Worm (Caenorhabditis elegans) whole organism, early embryonic: Measurements from ENCODE around the gene mdt-11.

Experiments
- B0310.2 ChIP-seq: sonication (generic microtip); optimal IDR thresholded peaks from 2 replicates; lab custom pipeline; 2016; ENCODE audit warnings: mild to moderate bottlenecking, missing genetic modification characterization, missing compliant biosample characterization
- F13C5.2 ChIP-seq: sonication (generic microtip); optimal IDR thresholded peaks from 2 replicates; lab custom pipeline; 2017; ENCODE audit warnings: mild to moderate bottlenecking, missing genetic modification characterization, inconsistent platforms, missing compliant biosample characterization
- aly-1 ChIP-seq: sonication (generic microtip); optimal IDR thresholded peaks from 2 replicates; lab custom pipeline; 2016; ENCODE audit warnings: missing genetic modification characterization, missing compliant biosample characterization
- ama-1 ChIP-seq: fragments of 150-350 bp; optimal IDR thresholded peaks from 2 replicates; lab custom pipeline; 2014
- ceh-13 ChIP-seq: fragments of 200-800 bp; sonication (Bioruptor generic); optimal IDR thresholded peaks from 2 replicates; lab custom pipeline; 2018; ENCODE audit warnings: mild to moderate bottlenecking, missing genetic modification characterization, missing compliant biosample characterization
- ceh-36 ChIP-seq: sonication (generic microtip); optimal IDR thresholded peaks from 2 replicates; lab custom pipeline; 2016; ENCODE audit warnings: missing genetic modification characterization, inconsistent platforms, missing compliant biosample characterization
- ets-7 ChIP-seq: sonication (generic microtip); optimal IDR thresholded peaks from 2 replicates; lab custom pipeline; 2016; ENCODE audit warnings: missing genotype, missing genetic modification characterization, missing compliant biosample characterization
- flt-1 ChIP-seq: fragments of 200-800 bp; sonication (Bioruptor generic); IDR thresholded peaks from 2 replicates; pipeline ENCODE4 v1.3.6; 2022; ENCODE audit warnings: missing genetic modification characterization, missing compliant biosample characterization
- hmbx-1 ChIP-seq: sonication (generic microtip); optimal IDR thresholded peaks from 2 replicates; lab custom pipeline; 2016; ENCODE audit warnings: mild to moderate bottlenecking, missing genetic modification characterization, missing compliant biosample characterization
- hmg-4 ChIP-seq: fragments of 200-800 bp; sonication (Bioruptor generic); optimal IDR thresholded peaks from 2 replicates; lab custom pipeline; 2018; ENCODE audit warnings: mild to moderate bottlenecking, missing genetic modification characterization, missing compliant biosample characterization
- hnd-1 ChIP-seq: sonication (generic microtip); optimal IDR thresholded peaks from 2 replicates; lab custom pipeline; 2016; ENCODE audit warnings: missing genetic modification characterization, missing compliant biosample characterization
- pes-1 ChIP-seq: fragments of 200-800 bp; sonication (Bioruptor generic); IDR thresholded peaks from 2 replicates; pipeline ENCODE4 v1.3.6; 2022; ENCODE audit warnings: missing genetic modification reagents, missing genetic modification characterization, missing compliant biosample characterization
- scrt-1 ChIP-seq: fragments of 200-800 bp; sonication (Bioruptor generic); IDR thresholded peaks from 2 replicates; pipeline ENCODE4 v1.3.6; 2022; ENCODE audit warnings: missing genetic modification characterization, missing compliant biosample characterization
- sea-1 ChIP-seq: fragments of 200-800 bp; sonication (Bioruptor generic); conservative IDR thresholded peaks from 2 replicates; pipeline ENCODE4 v1.3.6; 2022; ENCODE audit warnings: missing genetic modification characterization, missing compliant biosample characterization
- tbx-11 ChIP-seq: fragments of 200-800 bp; sonication (Bioruptor generic); IDR thresholded peaks from 2 replicates; pipeline ENCODE4 v1.3.6; 2022; ENCODE audit warnings: missing genetic modification characterization, missing compliant biosample characterization
- tbx-37 ChIP-seq: fragments of 200-800 bp; sonication (Bioruptor generic); conservative IDR thresholded peaks from 2 replicates; pipeline ENCODE4 v1.3.6; 2022; ENCODE audit warnings: missing genetic modification reagents, missing genetic modification characterization, missing compliant biosample characterization
- tra-4 ChIP-seq: sonication (generic microtip); optimal IDR thresholded peaks from 2 replicates; lab custom pipeline; 2017; ENCODE audit warnings: missing genetic modification characterization, missing compliant biosample characterization

mdt-11 gene

DNA sequence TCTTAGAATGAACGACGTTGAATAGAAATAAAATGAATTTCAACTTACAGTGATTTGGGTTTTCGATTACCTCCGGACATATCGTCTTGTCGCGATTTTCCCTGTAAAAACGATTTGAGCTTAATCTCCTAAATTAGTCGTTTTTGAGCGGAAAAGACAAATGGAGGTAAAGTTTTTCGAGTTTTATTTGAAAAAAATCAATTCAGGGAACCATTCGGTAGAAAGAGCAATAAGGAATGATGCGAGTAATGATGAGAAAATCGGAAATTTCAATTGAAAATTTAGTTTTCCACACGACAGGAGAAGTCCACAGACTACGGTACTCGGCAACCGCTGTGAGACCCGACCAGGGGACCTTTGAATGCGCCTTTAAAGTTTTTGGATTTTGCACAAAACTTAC lies 18.8 kb upstream of the mdt-11 start, which contains the start of gene R144.10:
Gene R144.10, minus strand, starts transcription at position 101 of the 400 bp plus-strand sequence.
- TF ChIP-seq ceh-13 (GFP tag; lab: Kevin White, UChicago) (no peak), B0310.2 (tag; lab: Kevin White, UChicago) (no peak), hmg-4 (GFP tag; lab: Kevin White, UChicago) (no peak), tra-4 (tag; lab: Kevin White, UChicago) (no peak), flt-1 (GFP tag; lab: Robert Waterston, UW) (no peak), pes-1 (GFP tag; lab: Robert Waterston, UW) (no peak), hnd-1 (tag; lab: Kevin White, UChicago) (no peak), hmbx-1 (tag; lab: Kevin White, UChicago) (no peak), sea-1 (GFP tag; lab: Robert Waterston, UW) (no peak), scrt-1 (no peak), F13C5.2 (tag; lab: Kevin White, UChicago) (no peak), aly-1 (no peak), ets-7 (no peak), ceh-36 (tag; lab: Kevin White, UChicago) (no peak), ama-1 (lab: Kevin White, UChicago) (no peak)

DNA sequence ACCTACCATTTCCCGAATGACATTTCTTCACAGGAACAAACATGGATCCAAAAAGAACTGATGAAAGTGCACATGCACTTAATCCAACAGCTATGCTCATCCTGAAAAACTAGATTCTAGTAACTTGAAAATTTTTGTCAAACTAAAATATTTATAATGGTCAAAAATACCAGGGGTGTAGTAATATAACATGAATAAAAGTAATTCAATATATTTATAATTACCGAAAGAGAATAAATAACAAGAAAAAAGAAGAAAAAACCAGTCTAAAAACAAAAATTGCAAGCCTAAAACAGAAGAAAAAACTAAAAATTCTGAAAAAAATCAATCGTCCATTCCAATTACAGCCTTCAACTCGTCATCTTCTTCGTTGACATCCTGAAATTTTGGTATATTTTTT lies 16.4 kb upstream of the mdt-11 start, which contains the start of gene R144.6:
Gene R144.6, minus strand, starts transcription at position 101 of the 400 bp plus-strand sequence.
- no peak for TF ChIP-seq aly-1
- no peak for TF ChIP-seq pes-1 (GFP tag; lab: Robert Waterston, UW)
- TF ChIP-seq hnd-1 (tag; lab: Kevin White, UChicago), result no peak
- no peak for TF ChIP-seq scrt-1
- TF ChIP-seq hmg-4 (GFP tag; lab: Kevin White, UChicago), result no peak

DNA sequence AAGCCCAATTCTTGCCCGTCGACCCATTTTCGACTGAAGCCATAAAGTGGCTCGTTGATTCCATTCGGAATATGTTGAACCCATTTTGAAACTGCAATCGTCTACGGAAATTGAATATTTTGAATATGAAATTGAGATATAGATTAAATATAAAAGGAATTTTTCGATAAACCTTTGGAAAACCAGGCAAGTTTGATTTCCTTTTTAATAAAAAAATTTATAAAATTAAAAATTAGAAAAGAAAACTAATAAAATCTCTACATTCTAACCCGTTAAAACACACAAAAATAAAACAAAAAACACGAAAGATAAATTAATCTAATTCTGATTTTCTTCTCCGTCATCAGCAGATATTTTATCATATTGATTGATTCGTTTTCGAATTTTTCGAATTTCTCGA lies 14.1 kb upstream of the mdt-11 start, which contains the start of gene R144.12:
Gene R144.12, minus strand, starts transcription at position 101 of the 400 bp plus-strand sequence.
- TF ChIP-seq hmg-4 (GFP tag; lab: Kevin White, UChicago) (no peak), scrt-1 (no peak), hmbx-1 (tag; lab: Kevin White, UChicago) (no peak), ama-1 (lab: Kevin White, UChicago) (no peak), ceh-36 (tag; lab: Kevin White, UChicago) (no peak), tbx-11 (GFP tag; lab: Robert Waterston, UW) (no peak), B0310.2 (tag; lab: Kevin White, UChicago) (no peak), aly-1 (no peak), ceh-13 (GFP tag; lab: Kevin White, UChicago) (no peak), sea-1 (GFP tag; lab: Robert Waterston, UW) (no peak), ets-7 (no peak), flt-1 (GFP tag; lab: Robert Waterston, UW) (no peak), tra-4 (tag; lab: Kevin White, UChicago) (no peak), hnd-1 (tag; lab: Kevin White, UChicago) (no peak)

DNA sequence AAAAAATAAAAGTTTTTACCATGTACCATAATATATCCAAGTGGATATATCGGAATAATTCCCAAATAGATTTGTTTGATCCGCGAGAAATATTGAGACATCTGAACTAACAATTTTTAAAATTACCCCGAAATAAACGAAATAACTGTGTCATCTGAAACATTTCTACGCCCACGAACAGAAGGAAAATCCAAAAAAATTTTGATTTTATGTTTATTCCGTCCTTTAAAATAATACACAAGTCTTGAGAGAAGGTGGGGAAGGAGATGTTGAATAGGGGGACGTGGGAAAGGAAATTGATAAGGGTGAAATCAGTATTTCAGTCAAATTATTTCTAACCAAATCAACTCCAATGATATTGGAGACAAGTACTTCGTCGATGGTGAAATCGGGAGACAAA lies 12.3 kb upstream of the mdt-11 start, which contains the start of gene R144.11:
Gene R144.11, minus strand, starts transcription at position 101 of the 400 bp plus-strand sequence.
- no peak for TF ChIP-seq flt-1 (GFP tag; lab: Robert Waterston, UW)
- no peak for TF ChIP-seq sea-1 (GFP tag; lab: Robert Waterston, UW)
- TF ChIP-seq aly-1, result no peak
- no peak for TF ChIP-seq ama-1 (lab: Kevin White, UChicago)
- no peak for TF ChIP-seq pes-1 (GFP tag; lab: Robert Waterston, UW)
- no peak for TF ChIP-seq hmg-4 (GFP tag; lab: Kevin White, UChicago)
- no peak for TF ChIP-seq hnd-1 (tag; lab: Kevin White, UChicago)
- TF ChIP-seq tbx-37 (GFP tag; lab: Robert Waterston, UW), result no peak
- no peak for TF ChIP-seq tra-4 (tag; lab: Kevin White, UChicago)
- no peak for TF ChIP-seq F13C5.2 (tag; lab: Kevin White, UChicago)
- TF ChIP-seq hmbx-1 (tag; lab: Kevin White, UChicago), result no peak
- TF ChIP-seq ceh-13 (GFP tag; lab: Kevin White, UChicago), result no peak
- no peak for TF ChIP-seq ets-7
- TF ChIP-seq tbx-11 (GFP tag; lab: Robert Waterston, UW), result no peak
- no peak for TF ChIP-seq B0310.2 (tag; lab: Kevin White, UChicago)

DNA sequence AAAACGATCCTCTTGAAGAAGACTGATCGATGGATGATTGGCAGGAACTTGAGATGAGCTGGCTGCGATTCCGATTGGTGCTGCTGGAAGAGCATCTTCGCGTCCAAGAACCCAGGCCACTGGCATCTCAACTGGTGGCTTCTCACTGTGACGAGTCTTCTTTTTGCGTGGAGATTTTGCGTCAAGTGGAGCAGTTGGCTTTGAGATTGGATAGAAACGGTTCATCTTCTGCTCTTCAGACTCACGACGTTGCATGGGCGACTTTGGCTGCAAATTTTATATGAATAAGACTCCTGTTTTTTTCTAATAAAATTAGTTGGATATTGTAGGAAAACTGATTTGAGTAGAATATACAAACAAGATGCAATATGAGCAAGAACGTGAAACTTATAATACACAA lies 10.3 kb upstream of the mdt-11 start:
- TF ChIP-seq ama-1 (lab: Kevin White, UChicago) (no peak), hmg-4 (GFP tag; lab: Kevin White, UChicago) (no peak), F13C5.2 (tag; lab: Kevin White, UChicago) (no peak), pes-1 (GFP tag; lab: Robert Waterston, UW) (no peak), hmbx-1 (tag; lab: Kevin White, UChicago) (no peak), flt-1 (GFP tag; lab: Robert Waterston, UW) (no peak), ceh-36 (tag; lab: Kevin White, UChicago) (no peak), ets-7 (no peak), tbx-37 (GFP tag; lab: Robert Waterston, UW) (no peak), aly-1 (no peak), B0310.2 (tag; lab: Kevin White, UChicago) (no peak), ceh-13 (GFP tag; lab: Kevin White, UChicago) (no peak), tra-4 (tag; lab: Kevin White, UChicago) (no peak), hnd-1 (tag; lab: Kevin White, UChicago) (no peak)

DNA sequence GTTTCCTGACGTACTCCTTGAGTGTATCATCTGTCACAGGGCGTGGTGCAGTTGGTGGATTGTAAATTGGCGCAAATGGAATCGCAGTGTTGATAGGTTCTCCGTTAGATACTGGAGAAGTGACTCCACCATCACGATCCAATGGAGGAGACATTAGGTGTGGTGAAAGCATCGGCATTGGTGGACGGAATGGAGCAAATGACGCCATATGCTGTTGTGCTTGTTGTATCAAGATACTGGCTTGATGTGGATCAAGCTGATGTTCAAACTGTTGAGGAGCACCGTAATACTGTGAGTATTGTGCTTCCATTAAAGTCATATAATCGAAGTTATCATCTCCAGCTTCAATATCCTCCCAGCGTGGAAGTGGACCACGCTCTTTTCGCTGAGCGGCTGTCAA lies 8.6 kb upstream of the mdt-11 start:
- TF ChIP-seq hmg-4 (GFP tag; lab: Kevin White, UChicago) (no peak), ceh-36 (tag; lab: Kevin White, UChicago) (no peak), pes-1 (GFP tag; lab: Robert Waterston, UW) (no peak), ama-1 (lab: Kevin White, UChicago) (no peak), B0310.2 (tag; lab: Kevin White, UChicago) (no peak), flt-1 (GFP tag; lab: Robert Waterston, UW) (no peak)

DNA sequence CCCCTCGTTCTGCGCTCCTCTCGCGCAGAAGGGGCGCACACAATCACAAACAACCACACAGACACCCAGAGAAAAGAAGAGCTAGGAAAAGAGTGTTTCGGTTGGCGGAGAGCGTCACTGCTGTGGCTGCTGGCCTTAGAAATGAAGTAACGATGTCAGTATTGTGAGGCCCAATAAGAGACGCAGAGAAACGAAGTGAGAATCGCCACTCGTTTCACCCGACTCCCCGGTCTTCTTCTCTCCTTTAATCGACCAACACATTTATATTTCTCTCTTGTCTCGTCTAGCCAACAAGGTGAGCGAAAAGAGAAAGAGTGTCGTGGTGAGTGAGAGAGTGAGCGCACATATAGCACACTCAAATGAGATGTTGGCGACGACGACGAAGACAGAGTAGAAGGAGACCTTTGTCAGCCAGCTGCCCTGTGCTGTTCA lies 7.1 kb upstream of the mdt-11 start:
- peak; percentile 14; the same call in 1 of the 2 replicates for TF ChIP-seq scrt-1
- TF ChIP-seq ceh-36 (tag; lab: Kevin White, UChicago), result no peak
- 0 out of 2 replicates have a peak, but pooled peaks have one; percentile 39 for TF ChIP-seq sea-1 (GFP tag; lab: Robert Waterston, UW)
- TF ChIP-seq ama-1 (lab: Kevin White, UChicago), result no peak
- TF ChIP-seq tbx-37 (GFP tag; lab: Robert Waterston, UW), result no peak
- no peak for TF ChIP-seq tra-4 (tag; lab: Kevin White, UChicago)
- no peak for TF ChIP-seq hmbx-1 (tag; lab: Kevin White, UChicago)
- TF ChIP-seq ceh-13 (GFP tag; lab: Kevin White, UChicago), result no peak
- 0 out of 2 replicates have a peak, but pooled peaks have one; percentile 3 for TF ChIP-seq tbx-11 (GFP tag; lab: Robert Waterston, UW)
- TF ChIP-seq aly-1, result peak; percentile 64
- peak; percentile 48; the same call in 1 of the 2 replicates for TF ChIP-seq pes-1 (GFP tag; lab: Robert Waterston, UW)
- peak; percentile 74 for TF ChIP-seq F13C5.2 (tag; lab: Kevin White, UChicago)
- peak; percentile 88 for TF ChIP-seq hmg-4 (GFP tag; lab: Kevin White, UChicago)
- no peak for TF ChIP-seq ets-7
- no peak for TF ChIP-seq B0310.2 (tag; lab: Kevin White, UChicago)
- TF ChIP-seq flt-1 (GFP tag; lab: Robert Waterston, UW), result no peak
- no peak for TF ChIP-seq hnd-1 (tag; lab: Kevin White, UChicago)
